Worm (Caenorhabditis elegans) whole organism, L1 larva: Measurements from ENCODE around the gene M02E1.4.

Source experiments
- dpl-1 ChIP-seq, 3 experiments: fragments of 150-350 bp in 2 of 3; sonication (generic microtip) in 1 of 3; optimal IDR thresholded peaks; 2 replicates each; lab custom pipeline; 2014 to 2017; ENCODE audit warnings: missing biosample characterization in 3 of 3, missing genetic modification characterization in 3 of 3, missing genetic modification reagents in 3 of 3
- dsc-1 ChIP-seq: sonication (generic microtip); optimal IDR thresholded peaks from 2 replicates; lab custom pipeline; 2016; ENCODE audit warnings: mild to moderate bottlenecking, missing genetic modification characterization, missing compliant biosample characterization
- efl-1 ChIP-seq, 4 experiments: fragments of 150-350 bp; optimal IDR thresholded peaks in 3 of 4; peaks in 1 of 4; 1 replicate in 1 of 4; 2 replicates in 3 of 4; lab custom pipeline; 2014; ENCODE audit warnings: missing biosample characterization in 2 of 4, missing genetic modification characterization in 2 of 4, missing genetic modification reagents in 2 of 4
- nhr-237 ChIP-seq: fragments of 150-350 bp; optimal IDR thresholded peaks from 2 replicates; lab custom pipeline; 2014; ENCODE audit warnings: missing biosample characterization, missing genetic modification characterization
- rnt-1 ChIP-seq: sonication (generic microtip); optimal IDR thresholded peaks from 2 replicates; lab custom pipeline; 2016; ENCODE audit warnings: mild to moderate bottlenecking, missing genetic modification characterization, moderate library complexity, missing compliant biosample characterization
- ztf-4 ChIP-seq: fragments of 150-350 bp; optimal IDR thresholded peaks from 2 replicates; lab custom pipeline; 2014; ENCODE audit warnings: missing biosample characterization, missing genetic modification characterization

The M02E1.4 gene

ce11 chrX:357792-358191 lies 44.7 kb downstream of the M02E1.4 start, which contains the start of gene C04E7.1:
TSS of gene C04E7.1 (plus strand) at chrX:358092.
- no peak for TF ChIP-seq dpl-1 (GFP tag; optimal IDR thresholded peaks at IDR 0.05; lab: Kevin White, UChicago)
- TF ChIP-seq efl-1 (optimal IDR thresholded peaks at IDR 0.05; lab: Kevin White, UChicago): no peak
- peak in 1 of 2 experiments; percentile 42 for TF ChIP-seq efl-1 (GFP tag; optimal IDR thresholded peaks at IDR 0.05 in 1 of 2; lab: Kevin White, UChicago)

- TF ChIP-seq dsc-1 (tag; lab: Kevin White, UChicago) (no peak), nhr-237 (no peak), rnt-1 (tag; lab: Kevin White, UChicago) (no peak), ztf-4 (tag; lab: Kevin White, UChicago) (no peak)
Observed at ce11 chrX:360479-360878, 47.4 kb downstream of the M02E1.4 start, which contains the start of gene C04E7.5. TSS of gene C04E7.5 (plus strand) at chrX:360779.
